Worm (Caenorhabditis elegans): Measurements from ENCODE around the gene cutl-25.

cutl-25 gene

ce11 chrIII:3061289-3061688 is 14.3 kb upstream of the cutl-25 start:
- TF ChIP-seq him-1 (tag; optimal IDR thresholded peaks at IDR 0.05), result no peak
- TF ChIP-seq W03F9.2 (tag; optimal IDR thresholded peaks at IDR 0.05), result no peak
- no peak for TF ChIP-seq dao-5 (tag; optimal IDR thresholded peaks at IDR 0.05)

- TF ChIP-seq him-1 (tag; optimal IDR thresholded peaks at IDR 0.05), result no peak
Measured at ce11 chrIII:3060262-3060661, 13.3 kb upstream of the cutl-25 start, which contains the start of gene fipr-29. Gene fipr-29, minus strand, starts transcription at chrIII:3060362.

ce11 chrIII:3055878-3056277 is 8.9 kb upstream of the cutl-25 start:
- no peak for TF ChIP-seq him-1 (tag; optimal IDR thresholded peaks at IDR 0.05)
- TF ChIP-seq W03F9.2 (tag; optimal IDR thresholded peaks at IDR 0.05), result no peak
- no peak for TF ChIP-seq dao-5 (tag; optimal IDR thresholded peaks at IDR 0.05)

ce11 chrIII:3047909-3048308 is 969 bp upstream of the cutl-25 start:
- TF ChIP-seq W03F9.2 (tag; optimal IDR thresholded peaks at IDR 0.05), result no peak
- no peak for TF ChIP-seq dao-5 (tag; optimal IDR thresholded peaks at IDR 0.05)
- no peak for TF ChIP-seq him-1 (tag; optimal IDR thresholded peaks at IDR 0.05)

ce11 chrIII:3040735-3041439 is 6.1 kb downstream of the cutl-25 start, which contains the start of gene daf-2:
Gene daf-2, minus strand, starts transcription at chrIII:3040846.
- no peak for TF ChIP-seq dao-5 (tag; optimal IDR thresholded peaks at IDR 0.05)
- peak; percentile 15 for TF ChIP-seq W03F9.2 (tag; optimal IDR thresholded peaks at IDR 0.05)

- TF ChIP-seq him-1 (tag; optimal IDR thresholded peaks at IDR 0.05) (no peak), W03F9.2 (tag; optimal IDR thresholded peaks at IDR 0.05) (no peak), dao-5 (tag; optimal IDR thresholded peaks at IDR 0.05) (no peak)
Measured at ce11 chrIII:3037346-3037745, 9.6 kb downstream of the cutl-25 start.

ce11 chrIII:3035977-3036376 is 11.0 kb downstream of the cutl-25 start:
- TF ChIP-seq W03F9.2 (tag; optimal IDR thresholded peaks at IDR 0.05) (no peak), dao-5 (tag; optimal IDR thresholded peaks at IDR 0.05) (no peak), him-1 (tag; optimal IDR thresholded peaks at IDR 0.05) (no peak)

ce11 chrIII:3034458-3034857 is 12.5 kb downstream of the cutl-25 start:
- no peak for TF ChIP-seq dao-5 (tag; optimal IDR thresholded peaks at IDR 0.05)
- TF ChIP-seq W03F9.2 (tag; optimal IDR thresholded peaks at IDR 0.05), result no peak
- TF ChIP-seq him-1 (tag; optimal IDR thresholded peaks at IDR 0.05), result no peak

- TF ChIP-seq dao-5 (tag; optimal IDR thresholded peaks at IDR 0.05) (no peak), him-1 (tag; optimal IDR thresholded peaks at IDR 0.05) (no peak), W03F9.2 (tag; optimal IDR thresholded peaks at IDR 0.05) (no peak)
Measured at ce11 chrIII:3033931-3034330, 13.0 kb downstream of the cutl-25 start.

- TF ChIP-seq dao-5 (tag; optimal IDR thresholded peaks at IDR 0.05), result no peak
- TF ChIP-seq him-1 (tag; optimal IDR thresholded peaks at IDR 0.05), result no peak
- no peak for TF ChIP-seq W03F9.2 (tag; optimal IDR thresholded peaks at IDR 0.05)
Measured at ce11 chrIII:3033507-3033906, 13.4 kb downstream of the cutl-25 start.

- TF ChIP-seq dao-5 (tag; optimal IDR thresholded peaks at IDR 0.05) (no peak), him-1 (tag; optimal IDR thresholded peaks at IDR 0.05) (no peak), W03F9.2 (tag; optimal IDR thresholded peaks at IDR 0.05) (no peak)
Measured at ce11 chrIII:3031017-3031756, 15.8 kb downstream of the cutl-25 start.

- TF ChIP-seq him-1 (tag; optimal IDR thresholded peaks at IDR 0.05) (no peak), W03F9.2 (tag; optimal IDR thresholded peaks at IDR 0.05) (no peak), dao-5 (tag; optimal IDR thresholded peaks at IDR 0.05) (no peak)
Measured at ce11 chrIII:3029822-3030221, 17.1 kb downstream of the cutl-25 start.

- TF ChIP-seq him-1 (tag; optimal IDR thresholded peaks at IDR 0.05) (no peak), dao-5 (tag; optimal IDR thresholded peaks at IDR 0.05) (no peak), W03F9.2 (tag; optimal IDR thresholded peaks at IDR 0.05) (no peak)
Measured at ce11 chrIII:3026679-3027078, 20.3 kb downstream of the cutl-25 start.

- no peak for TF ChIP-seq W03F9.2 (tag; optimal IDR thresholded peaks at IDR 0.05)
- TF ChIP-seq dao-5 (tag; optimal IDR thresholded peaks at IDR 0.05), result no peak
- no peak for TF ChIP-seq him-1 (tag; optimal IDR thresholded peaks at IDR 0.05)
Measured at ce11 chrIII:3020035-3020434, 26.9 kb downstream of the cutl-25 start.

All from whole organism, L4/young adult.